Fruit fly (Drosophila melanogaster) Kc167 (cell line): ENCODE measurements around the gene Csas.

Source experiments
- Myc ChIP-seq: fragments of >200 bp; optimal IDR thresholded peaks from 2 replicates; lab custom pipeline; 2017; ENCODE audit warnings: missing external identifiers
- Sin3A ChIP-seq: fragments of >200 bp; optimal IDR thresholded peaks from 2 replicates; lab custom pipeline; 2018; ENCODE audit warnings: missing external identifiers
- h ChIP-seq: fragments of >200 bp; optimal IDR thresholded peaks from 3 replicates; lab custom pipeline; 2018; ENCODE audit warnings: missing external identifiers
- insv ChIP-seq: fragments of >200 bp; optimal IDR thresholded peaks from 3 replicates; lab custom pipeline; 2018; ENCODE audit warnings: missing external identifiers
- psq ChIP-seq: fragments of >200 bp; optimal IDR thresholded peaks from 2 replicates; lab custom pipeline; 2017; ENCODE audit warnings: missing external identifiers
- ttk ChIP-seq: sonication (Bioruptor generic); optimal IDR thresholded peaks from 2 replicates; lab custom pipeline; 2017; ENCODE audit warnings: missing external identifiers

dm6 chr3L:19991714-19992231 lies 3.0 kb upstream of the Csas start, which contains the start of the genes CG7646 and Nca:
- no peak for TF ChIP-seq h
- TF ChIP-seq psq = no peak
- TF ChIP-seq Sin3A = no peak
- no peak for TF ChIP-seq Myc
- no peak for TF ChIP-seq ttk (lab: Kevin White, UChicago)
- TF ChIP-seq insv (lab: Kevin White, UChicago) = no peak
